Fruit fly (Drosophila melanogaster): ENCODE data around the gene Smr.

Gene Smr

dm6 chrX:12734710-12735462 is 7.5 kb downstream of the Smr start:
- peak; percentile 67 to 83 for TF ChIP-seq dl (GFP tag; optimal IDR thresholded peaks at IDR 0.05; ENCODE audit: insufficient read depth in 1 of 2, partially characterized antibody in 2 of 2)
- no peak for TF ChIP-seq sv (GFP tag; optimal IDR thresholded peaks at IDR 0.05)
- TF ChIP-seq Hr78 (GFP tag; optimal IDR thresholded peaks at IDR 0.05) = no peak
- TF ChIP-seq brk (GFP tag; optimal IDR thresholded peaks at IDR 0.05) = no peak
- TF ChIP-seq Jra (GFP tag; optimal IDR thresholded peaks at IDR 0.05) = no peak
- peak; percentile 7 for TF ChIP-seq CrebA (GFP tag; optimal IDR thresholded peaks at IDR 0.05; ENCODE audit: borderline replicate concordance)
- no peak for TF ChIP-seq Dfd (GFP tag; optimal IDR thresholded peaks at IDR 0.05)
- TF ChIP-seq fru (GFP tag; optimal IDR thresholded peaks at IDR 0.05) = peak; percentile 27
- peak; percentile 20 to 86 for TF ChIP-seq foxo (GFP tag; optimal IDR thresholded peaks at IDR 0.05)
- peak; percentile 9 for TF ChIP-seq sage (GFP tag; optimal IDR thresholded peaks at IDR 0.05)
- TF ChIP-seq tai (GFP tag; optimal IDR thresholded peaks at IDR 0.05) = no peak
- no peak for TF ChIP-seq usp (GFP tag; optimal IDR thresholded peaks at IDR 0.05)
- TF ChIP-seq Mio (GFP tag; optimal IDR thresholded peaks at IDR 0.05) = no peak
- TF ChIP-seq ey (GFP tag; optimal IDR thresholded peaks at IDR 0.05) = no peak
- no peak for TF ChIP-seq dsf (GFP tag; optimal IDR thresholded peaks at IDR 0.05; ENCODE audit: borderline replicate concordance)
- TF ChIP-seq OdsH (GFP tag; optimal IDR thresholded peaks at IDR 0.05) = peak; percentile 80
- TF ChIP-seq CG32264 (GFP tag; optimal IDR thresholded peaks at IDR 0.05) = no peak
- TF ChIP-seq Vsx2 (GFP tag; optimal IDR thresholded peaks at IDR 0.05; ENCODE audit: partially characterized antibody) = peak; percentile 53
- peak; percentile 86 for TF ChIP-seq CG9705 (GFP tag; optimal IDR thresholded peaks at IDR 0.05)
- TF ChIP-seq Hnf4 (GFP tag; optimal IDR thresholded peaks at IDR 0.05) = peak; percentile 31
- no peak for TF ChIP-seq h (GFP tag; optimal IDR thresholded peaks at IDR 0.05)
- TF ChIP-seq pan (optimal IDR thresholded peaks at IDR 0.05) = no peak
- TF ChIP-seq Hr83 (GFP tag; optimal IDR thresholded peaks at IDR 0.05; ENCODE audit: poor library complexity, severe bottlenecking) = peak; percentile 95
- no peak for TF ChIP-seq woc (GFP tag; optimal IDR thresholded peaks at IDR 0.05)
- peak; percentile 87 for TF ChIP-seq Dif (GFP tag; optimal IDR thresholded peaks at IDR 0.05; ENCODE audit: partially characterized antibody)
- TF ChIP-seq psq (GFP tag; optimal IDR thresholded peaks at IDR 0.05) = peak; percentile 99
- no peak for TF ChIP-seq Abd-B (GFP tag; optimal IDR thresholded peaks at IDR 0.05)
- no peak for TF ChIP-seq GATAd (GFP tag; optimal IDR thresholded peaks at IDR 0.05)
- no peak for TF ChIP-seq br (GFP tag; optimal IDR thresholded peaks at IDR 0.05)
- TF ChIP-seq Sp1 (GFP tag; optimal IDR thresholded peaks at IDR 0.05) = peak; percentile 92
- no peak for TF ChIP-seq Myc (optimal IDR thresholded peaks at IDR 0.05)
- TF ChIP-seq rgr (GFP tag; optimal IDR thresholded peaks at IDR 0.05) = peak; percentile 84
- TF ChIP-seq HLH106 (tag; optimal IDR thresholded peaks at IDR 0.05) = peak; percentile 95
- TF ChIP-seq N (GFP tag; optimal IDR thresholded peaks at IDR 0.05) = peak; percentile 13
- TF ChIP-seq Rel (GFP tag; optimal IDR thresholded peaks at IDR 0.05) = no peak
- TF ChIP-seq Rel (tag; optimal IDR thresholded peaks at IDR 0.05) = peak; percentile 72
- no peak for TF ChIP-seq lola (GFP tag; optimal IDR thresholded peaks at IDR 0.05)
- TF ChIP-seq jim (GFP tag; optimal IDR thresholded peaks at IDR 0.05) = peak; percentile 99
- peak; percentile 82 for TF ChIP-seq dmrt93B (GFP tag; optimal IDR thresholded peaks at IDR 0.05)

DNA sequence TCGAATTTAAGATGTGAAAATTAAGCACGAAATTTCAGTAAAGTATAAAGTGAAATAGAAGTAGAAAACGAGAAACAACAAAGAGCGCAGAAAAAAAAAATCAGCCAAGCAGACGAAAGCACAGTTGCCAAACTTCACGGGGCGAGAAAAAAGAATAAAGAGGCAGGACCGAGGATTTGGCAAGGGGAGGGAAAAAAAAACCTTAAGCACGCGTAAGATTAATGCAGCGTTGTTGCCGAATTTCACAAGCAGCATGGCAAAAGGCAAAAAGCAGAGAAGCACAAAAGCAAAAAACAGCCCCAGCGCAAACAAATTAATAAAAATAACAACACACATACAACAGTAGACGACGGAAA is 8.1 kb downstream of the Smr start:
- TF ChIP-seq Mio (GFP tag; optimal IDR thresholded peaks at IDR 0.05) = no peak
- TF ChIP-seq jim (GFP tag; optimal IDR thresholded peaks at IDR 0.05) = peak; percentile 94
- peak; percentile 23 for TF ChIP-seq h (GFP tag; optimal IDR thresholded peaks at IDR 0.05)
- peak; percentile 12 for TF ChIP-seq br (GFP tag; optimal IDR thresholded peaks at IDR 0.05)
- no peak for TF ChIP-seq OdsH (GFP tag; optimal IDR thresholded peaks at IDR 0.05)
- TF ChIP-seq CrebA (GFP tag; optimal IDR thresholded peaks at IDR 0.05; ENCODE audit: borderline replicate concordance) = peak; percentile 32
- no peak for TF ChIP-seq brk (GFP tag; optimal IDR thresholded peaks at IDR 0.05)
- no peak for TF ChIP-seq CG32264 (GFP tag; optimal IDR thresholded peaks at IDR 0.05)

All from whole organism, wandering third instar larva.